Fruit fly (Drosophila melanogaster) whole organism, embryonic: ENCODE data around the gene Cyp313a4.

Source experiments
- Abd-B ChIP-seq: fragments of 200-800 bp; sonication (Bioruptor generic); optimal IDR thresholded peaks from 2 replicates; lab custom pipeline; 2018; ENCODE audit warnings: missing biosample characterization, mild to moderate bottlenecking, missing genetic modification characterization, moderate library complexity
- B-H1 ChIP-seq: fragments of 200-800 bp; sonication (Bioruptor generic); IDR thresholded peaks from 3 replicates; pipeline ENCODE4 v1.3.6; 2022; ENCODE audit warnings: missing biosample characterization, missing genetic modification characterization
- Bgb ChIP-seq: fragments of 200-800 bp; sonication (Bioruptor generic); IDR thresholded peaks from 2 replicates; pipeline ENCODE4 v1.3.6; 2022; ENCODE audit warnings: missing biosample characterization, missing genetic modification characterization; ENCODE audit not compliant: partially characterized antibody
- CG10147 ChIP-seq: fragments of 200-800 bp; sonication (Bioruptor generic); optimal IDR thresholded peaks from 2 replicates; lab custom pipeline; 2019; ENCODE audit warnings: missing biosample characterization, mild to moderate bottlenecking, missing genetic modification characterization, moderate library complexity
- CG10543 ChIP-seq: fragments of 200-800 bp; sonication (Bioruptor generic); optimal IDR thresholded peaks from 3 replicates; lab custom pipeline; 2017; ENCODE audit warnings: missing biosample characterization, mild to moderate bottlenecking, missing genetic modification characterization, moderate library complexity
- CG10959 ChIP-seq: fragments of 200-800 bp; sonication (Bioruptor generic); IDR thresholded peaks from 2 replicates; pipeline ENCODE4 v1.3.6; 2022; ENCODE audit warnings: missing biosample characterization, missing genetic modification characterization
- CG14710 ChIP-seq: fragments of 200-800 bp; sonication (Bioruptor generic); optimal IDR thresholded peaks from 3 replicates; lab custom pipeline; 2019; ENCODE audit warnings: missing biosample characterization, mild to moderate bottlenecking, missing genetic modification characterization, moderate library complexity
- CG16813 ChIP-seq: fragments of 200-800 bp; sonication (Bioruptor generic); IDR thresholded peaks from 3 replicates; pipeline ENCODE4 v1.3.6; 2022; ENCODE audit warnings: missing biosample characterization, missing genetic modification characterization; ENCODE audit not compliant: partially characterized antibody
- CG18619 ChIP-seq: fragments of 200-800 bp; sonication (Bioruptor generic); optimal IDR thresholded peaks from 3 replicates; lab custom pipeline; 2017; ENCODE audit warnings: missing biosample characterization, mild to moderate bottlenecking, missing genetic modification characterization
- CG2199 ChIP-seq: fragments of 200-800 bp; sonication (Bioruptor generic); IDR thresholded peaks from 3 replicates; pipeline ENCODE4 v1.3.6; 2022; ENCODE audit warnings: missing biosample characterization, missing genetic modification characterization
- CG2712 ChIP-seq: fragments of 200-800 bp; optimal IDR thresholded peaks from 3 replicates; lab custom pipeline; 2019; ENCODE audit warnings: missing biosample characterization, mild to moderate bottlenecking, missing genetic modification characterization, moderate library complexity
- CG34422 ChIP-seq: fragments of 200-800 bp; sonication (Bioruptor generic); IDR thresholded peaks from 3 replicates; pipeline ENCODE4 v1.3.6; 2022; ENCODE audit warnings: missing biosample characterization, missing genetic modification characterization
- CG42726 ChIP-seq: fragments of 200-800 bp; sonication (Bioruptor generic); IDR thresholded peaks from 2 replicates; pipeline ENCODE4 v1.3.6; 2022; ENCODE audit warnings: missing biosample characterization, missing genetic modification characterization; ENCODE audit not compliant: partially characterized antibody
- CG4707 ChIP-seq: fragments of 200-800 bp; sonication (Bioruptor generic); optimal IDR thresholded peaks from 2 replicates; lab custom pipeline; 2018; ENCODE audit warnings: missing biosample characterization, mild to moderate bottlenecking, missing genetic modification characterization, moderate library complexity
- CG9437 ChIP-seq: fragments of 200-800 bp; sonication (Bioruptor generic); optimal IDR thresholded peaks from 2 replicates; lab custom pipeline; 2018; ENCODE audit warnings: missing biosample characterization, mild to moderate bottlenecking, missing genetic modification characterization
- CTCF ChIP-seq: fragments of 200-800 bp; sonication (Bioruptor generic); optimal IDR thresholded peaks from 2 replicates; lab custom pipeline; 2017; ENCODE audit warnings: missing biosample characterization, mild to moderate bottlenecking, missing genetic modification characterization, moderate library complexity
- Dek ChIP-seq: fragments of 200-800 bp; sonication (Bioruptor generic); optimal IDR thresholded peaks from 3 replicates; lab custom pipeline; 2019; ENCODE audit warnings: missing biosample characterization, mild to moderate bottlenecking, missing genetic modification characterization, moderate library complexity
- Doc3 ChIP-seq: fragments of 200-800 bp; sonication (Bioruptor generic); IDR thresholded peaks from 3 replicates; pipeline ENCODE4 v1.3.6; 2022; ENCODE audit warnings: missing biosample characterization, missing genetic modification characterization; ENCODE audit not compliant: partially characterized antibody
- Hand ChIP-seq: fragments of 200-800 bp; sonication (Bioruptor generic); optimal IDR thresholded peaks from 2 replicates; lab custom pipeline; 2017; ENCODE audit warnings: mild to moderate bottlenecking, missing biosample characterization, missing genetic modification reagents, missing genetic modification characterization
- HmgD ChIP-seq: fragments of 200-800 bp; sonication (Bioruptor generic); optimal IDR thresholded peaks from 3 replicates; lab custom pipeline; 2016; ENCODE audit warnings: missing biosample characterization, missing genetic modification characterization
- HmgZ ChIP-seq: fragments of 200-800 bp; sonication (Bioruptor generic); optimal IDR thresholded peaks from 2 replicates; lab custom pipeline; 2018; ENCODE audit warnings: missing biosample characterization, mild to moderate bottlenecking, missing genetic modification characterization
- Hmr ChIP-seq: fragments of 200-800 bp; sonication (Bioruptor generic); optimal IDR thresholded peaks from 3 replicates; lab custom pipeline; 2017; ENCODE audit warnings: mild to moderate bottlenecking, missing biosample characterization, missing genetic modification reagents, missing genetic modification characterization
- Lhr ChIP-seq: fragments of 200-800 bp; sonication (Bioruptor generic); optimal IDR thresholded peaks from 3 replicates; lab custom pipeline; 2017; ENCODE audit warnings: mild to moderate bottlenecking, missing biosample characterization, missing genetic modification reagents, missing genetic modification characterization
- Med ChIP-seq: fragments of 200-800 bp; sonication (Bioruptor generic); peaks from one replicate; lab custom pipeline; 2016; ENCODE audit warnings: missing biosample characterization, missing genetic modification characterization, mild to moderate bottlenecking, inconsistent platforms, moderate library complexity
- Opbp ChIP-seq: fragments of 200-800 bp; sonication (Bioruptor generic); IDR thresholded peaks from 3 replicates; pipeline ENCODE4 v1.3.6; 2022; ENCODE audit warnings: missing biosample characterization, missing genetic modification characterization; ENCODE audit not compliant: partially characterized antibody
- Pdp1 ChIP-seq, 2 experiments: fragments of 200-800 bp; sonication (Bioruptor generic); optimal IDR thresholded peaks; 3 replicates each; lab custom pipeline; 2016; ENCODE audit warnings: missing biosample characterization in 2 of 2, missing genetic modification characterization in 2 of 2, mild to moderate bottlenecking in 1 of 2, moderate library complexity in 1 of 2
- Scr ChIP-seq: fragments of 200-800 bp; sonication (Bioruptor generic); IDR thresholded peaks from 2 replicates; pipeline ENCODE4 v1.3.6; 2022; ENCODE audit warnings: missing biosample characterization, missing genetic modification characterization; ENCODE audit not compliant: partially characterized antibody
- Ssrp ChIP-seq: fragments of 200-800 bp; sonication (Bioruptor generic); optimal IDR thresholded peaks from 2 replicates; lab custom pipeline; 2018; ENCODE audit warnings: missing biosample characterization, mild to moderate bottlenecking, missing genetic modification characterization, moderate library complexity
- amos ChIP-seq: fragments of 200-800 bp; sonication (Bioruptor generic); IDR thresholded peaks from 2 replicates; pipeline ENCODE4 v1.3.6; 2022; ENCODE audit warnings: missing biosample characterization, missing genetic modification characterization; ENCODE audit not compliant: partially characterized antibody
- ato ChIP-seq: fragments of 200-800 bp; sonication (Bioruptor generic); IDR thresholded peaks from 2 replicates; pipeline ENCODE4 v1.3.6; 2022; ENCODE audit warnings: missing biosample characterization, missing genetic modification characterization; ENCODE audit not compliant: partially characterized antibody
- bbx ChIP-seq: fragments of 200-800 bp; sonication (Bioruptor generic); IDR thresholded peaks from 2 replicates; pipeline ENCODE4 v1.3.6; 2022; ENCODE audit warnings: missing biosample characterization, missing genetic modification characterization; ENCODE audit not compliant: partially characterized antibody
- bowl ChIP-seq: fragments of 200-800 bp; sonication (Bioruptor generic); IDR thresholded peaks from 2 replicates; pipeline ENCODE4 v1.3.6; 2022; ENCODE audit warnings: missing biosample characterization, missing genetic modification characterization
- bsh ChIP-seq, 2 experiments: fragments of 200-800 bp; sonication (Bioruptor generic); optimal IDR thresholded peaks; 2 replicates each; lab custom pipeline; 2017 to 2018; ENCODE audit warnings: mild to moderate bottlenecking in 2 of 2, missing biosample characterization in 2 of 2, missing genetic modification characterization in 2 of 2, moderate library complexity in 1 of 2
- chif ChIP-seq, 2 experiments: fragments of 200-800 bp; sonication (Bioruptor generic); optimal IDR thresholded peaks; 3 replicates each; lab custom pipeline; 2016; ENCODE audit warnings: missing biosample characterization in 2 of 2, missing genetic modification characterization in 2 of 2
- insv ChIP-seq, 2 experiments: fragments of 200-800 bp; sonication (Bioruptor generic); optimal IDR thresholded peaks; 3 replicates each; lab custom pipeline; 2016 to 2018; ENCODE audit warnings: missing biosample characterization in 2 of 2, missing genetic modification characterization in 2 of 2
- knrl ChIP-seq: fragments of 200-800 bp; sonication (Bioruptor generic); IDR thresholded peaks from 3 replicates; pipeline ENCODE4 v1.3.6; 2022; ENCODE audit warnings: missing biosample characterization, missing genetic modification characterization; ENCODE audit not compliant: partially characterized antibody
- lola ChIP-seq, 3 experiments: fragments of >200 bp in 2 of 3; fragments of 200-800 bp in 1 of 3; sonication (Bioruptor generic) in 1 of 3; optimal IDR thresholded peaks; 2 replicates each; lab custom pipeline; 2017 to 2019; ENCODE audit warnings: missing biosample characterization in 3 of 3, missing genetic modification characterization in 3 of 3, mild to moderate bottlenecking in 1 of 3, moderate library complexity in 1 of 3
- nmo ChIP-seq: fragments of 200-800 bp; sonication (Bioruptor generic); optimal IDR thresholded peaks from 2 replicates; lab custom pipeline; 2018; ENCODE audit warnings: missing biosample characterization, mild to moderate bottlenecking, missing genetic modification characterization, moderate library complexity
- schlank ChIP-seq: fragments of 200-800 bp; sonication (Bioruptor generic); optimal IDR thresholded peaks from 2 replicates; lab custom pipeline; 2018; ENCODE audit warnings: missing biosample characterization, mild to moderate bottlenecking, missing genetic modification characterization
- sd ChIP-seq: fragments of 200-800 bp; sonication (Bioruptor generic); optimal IDR thresholded peaks from 3 replicates; lab custom pipeline; 2018; ENCODE audit warnings: missing biosample characterization, mild to moderate bottlenecking, missing genetic modification characterization, moderate library complexity
- sob ChIP-seq: fragments of 200-800 bp; sonication (Bioruptor generic); IDR thresholded peaks from 2 replicates; pipeline ENCODE4 v1.3.6; 2022; ENCODE audit warnings: missing biosample characterization, missing genetic modification characterization
- stwl ChIP-seq: fragments of 200-800 bp; sonication (Bioruptor generic); optimal IDR thresholded peaks from 3 replicates; lab custom pipeline; 2018; ENCODE audit warnings: missing biosample characterization, mild to moderate bottlenecking, missing genetic modification characterization, moderate library complexity
- trem ChIP-seq: fragments of 200-800 bp; optimal IDR thresholded peaks from 3 replicates; lab custom pipeline; 2019; ENCODE audit warnings: missing biosample characterization, mild to moderate bottlenecking, missing genetic modification characterization, moderate library complexity

Gene Cyp313a4

DNA sequence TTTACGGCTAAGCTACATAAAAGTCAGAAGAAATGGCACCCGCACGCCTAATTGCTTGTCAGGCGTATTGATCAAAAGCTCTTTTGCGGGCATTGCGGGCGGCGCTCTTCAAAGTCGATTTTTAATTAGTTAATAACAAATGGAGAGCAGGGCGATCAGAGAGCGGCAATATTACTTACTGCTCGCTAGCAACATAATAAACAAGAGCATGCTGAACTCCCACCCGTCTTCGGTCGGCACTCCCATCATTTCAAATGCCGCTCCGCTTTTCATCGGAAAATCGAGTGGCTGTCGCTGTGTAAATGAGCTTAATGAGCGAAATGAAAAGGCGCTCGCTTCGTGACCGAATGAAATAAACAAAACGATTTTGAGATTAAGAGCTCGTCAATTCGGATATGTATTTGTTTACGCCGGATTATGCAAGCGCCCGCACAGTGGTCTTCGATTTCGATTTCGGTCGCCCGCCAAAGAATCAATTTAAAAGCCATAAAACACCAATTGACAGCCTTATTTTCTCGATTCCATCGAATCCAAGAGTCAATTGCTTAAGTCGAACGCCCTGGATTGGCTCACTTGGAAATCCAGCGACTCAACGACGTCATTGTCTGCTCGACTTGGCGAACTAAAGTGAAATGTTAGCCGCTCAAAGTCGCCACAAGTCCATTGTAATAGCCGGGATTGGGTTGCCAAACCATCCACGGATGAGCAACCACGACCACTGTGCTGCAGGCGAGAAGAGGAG, 27.5 kb downstream of the Cyp313a4 start (continued):
- TF ChIP-seq Doc3 (GFP tag; lab: Robert Waterston, UW) (no peak), bowl (GFP tag; lab: Robert Waterston, UW) (peak; percentile 46; the same call in 1 of the 2 replicates), schlank (tag; lab: Kevin White, UChicago) (peak; percentile 26), Hand (GFP tag; lab: Kevin White, UChicago) (peak; percentile 3)
- TF ChIP-seq, all 482 proteins: peak for 371

- no peak for TF ChIP-seq bsh (GFP tag; optimal IDR thresholded peaks at IDR 0.05; lab: Kevin White, UChicago)
- TF ChIP-seq lola (GFP tag; optimal IDR thresholded peaks at IDR 0.05; lab: Kevin White, UChicago), result peak in 1 of 3 experiments; percentile 15
- peak; percentile 11 for TF ChIP-seq Med
- TF ChIP-seq CG10543 (GFP tag; lab: Kevin White, UChicago), result no peak
- TF ChIP-seq CG10959 (GFP tag; lab: Robert Waterston, UW), result no peak
- TF ChIP-seq CG2199, result peak; percentile 93
Observed at dm6 chr3R:12652736-12653135, 28.4 kb downstream of the Cyp313a4 start.

- TF ChIP-seq sd (tag; lab: Kevin White, UChicago) (peak; percentile 13), trem (tag; lab: Kevin White, UChicago) (peak; percentile 30), CG10147 (GFP tag; lab: Kevin White, UChicago) (no peak), Opbp (GFP tag; lab: Robert Waterston, UW) (peak; percentile 49; the same call in 2 of the 3 replicates), chif (GFP tag; optimal IDR thresholded peaks at IDR 0.05; lab: Kevin White, UChicago) (peak in 1 of 2 experiments; percentile 10), CG16813 (GFP tag; lab: Robert Waterston, UW) (peak; percentile 66), Dek (tag; lab: Kevin White, UChicago) (peak; percentile 1), nmo (no peak), Lhr (GFP tag; lab: Kevin White, UChicago) (peak; percentile 8), CG34422 (GFP tag; lab: Robert Waterston, UW) (no peak), CTCF (GFP tag; lab: Kevin White, UChicago) (peak; percentile 84), CG18619 (GFP tag; lab: Kevin White, UChicago) (no peak), CG2712 (tag; lab: Kevin White, UChicago) (peak; percentile 18), Scr (GFP tag; lab: Robert Waterston, UW) (peak; percentile 16; the same call in 1 of the 2 replicates), Pdp1 (GFP tag; optimal IDR thresholded peaks at IDR 0.05; lab: Kevin White, UChicago) (peak in 1 of 2 experiments; percentile 13), CG9437 (GFP tag; lab: Kevin White, UChicago) (peak; percentile 93), CG42726 (GFP tag; lab: Robert Waterston, UW) (0 out of 2 replicates have a peak, but pooled peaks have one; percentile 49), HmgZ (tag; lab: Kevin White, UChicago) (peak; percentile 33), bbx (0 out of 2 replicates have a peak, but pooled peaks have one; percentile 10), Ssrp (tag; lab: Kevin White, UChicago) (peak; percentile 1), Abd-B (GFP tag; lab: Kevin White, UChicago) (peak; percentile 12), B-H1 (no peak), stwl (tag; lab: Kevin White, UChicago) (peak; percentile 31), insv (GFP tag; optimal IDR thresholded peaks at IDR 0.05; lab: Kevin White, UChicago) (peak in 1 of 2 experiments; percentile 61), knrl (GFP tag; lab: Robert Waterston, UW) (peak; percentile 62), CG4707 (no peak), CG14710 (tag; lab: Kevin White, UChicago) (peak; percentile 61), Bgb (GFP tag; lab: Robert Waterston, UW) (peak; percentile 73), ato (GFP tag; lab: Robert Waterston, UW) (no peak), amos (GFP tag; lab: Robert Waterston, UW) (peak; percentile 71), Hmr (GFP tag; lab: Kevin White, UChicago) (peak; percentile 18), sob (GFP tag; lab: Robert Waterston, UW) (no peak), HmgD (GFP tag; lab: Kevin White, UChicago) (peak; percentile 24)
Observed at dm6 chr3R:12650537-12650936, 30.6 kb downstream of the Cyp313a4 start.
